Fruit fly (Drosophila melanogaster) whole organism, embryonic: ENCODE data around the gene CG33284.

Experiments
- Atf3 ChIP-seq: fragments of 200-800 bp; sonication (Bioruptor generic); optimal IDR thresholded peaks from 3 replicates; lab custom pipeline; 2016; ENCODE audit warnings: missing biosample characterization, missing genetic modification characterization
- CG10979 ChIP-seq: fragments of 200-800 bp; sonication (Bioruptor generic); optimal IDR thresholded peaks from 2 replicates; lab custom pipeline; 2018; ENCODE audit warnings: missing biosample characterization, mild to moderate bottlenecking, missing genetic modification characterization, moderate library complexity
- CG11247 ChIP-seq: fragments of 200-800 bp; sonication (Bioruptor generic); IDR thresholded peaks from 2 replicates; pipeline ENCODE4 v1.3.6; 2022; ENCODE audit warnings: missing biosample characterization, missing genetic modification characterization
- CG1233 ChIP-seq: fragments of 200-800 bp; sonication (Bioruptor generic); optimal IDR thresholded peaks from 4 replicates; lab custom pipeline; 2018; ENCODE audit warnings: missing biosample characterization, mild to moderate bottlenecking, missing genetic modification characterization
- CG13287 ChIP-seq: fragments of 200-800 bp; sonication (Bioruptor generic); IDR thresholded peaks from 2 replicates; pipeline ENCODE4 v1.3.6; 2022; ENCODE audit warnings: missing biosample characterization, missing genetic modification characterization; ENCODE audit not compliant: partially characterized antibody
- CG13775 ChIP-seq: fragments of 200-800 bp; sonication (Bioruptor generic); optimal IDR thresholded peaks from 3 replicates; lab custom pipeline; 2017; ENCODE audit warnings: missing biosample characterization, mild to moderate bottlenecking, missing genetic modification characterization
- CG14710 ChIP-seq: fragments of 200-800 bp; sonication (Bioruptor generic); optimal IDR thresholded peaks from 3 replicates; lab custom pipeline; 2019; ENCODE audit warnings: missing biosample characterization, mild to moderate bottlenecking, missing genetic modification characterization, moderate library complexity
- CG15073 ChIP-seq: fragments of 200-800 bp; sonication (Bioruptor generic); optimal IDR thresholded peaks from 2 replicates; lab custom pipeline; 2016; ENCODE audit warnings: missing biosample characterization, missing genetic modification characterization
- CG16813 ChIP-seq: fragments of 200-800 bp; sonication (Bioruptor generic); IDR thresholded peaks from 3 replicates; pipeline ENCODE4 v1.3.6; 2022; ENCODE audit warnings: missing biosample characterization, missing genetic modification characterization; ENCODE audit not compliant: partially characterized antibody
- CG16815 ChIP-seq: fragments of 200-800 bp; sonication (Bioruptor generic); optimal IDR thresholded peaks from 3 replicates; lab custom pipeline; 2017; ENCODE audit warnings: missing biosample characterization, mild to moderate bottlenecking, missing genetic modification characterization
- CG1792 ChIP-seq: fragments of 200-800 bp; sonication (Bioruptor generic); optimal IDR thresholded peaks from 2 replicates; lab custom pipeline; 2016; ENCODE audit warnings: missing biosample characterization, missing genetic modification characterization
- CG33213 ChIP-seq: fragments of 200-800 bp; sonication (Bioruptor generic); optimal IDR thresholded peaks from 3 replicates; lab custom pipeline; 2016; ENCODE audit warnings: missing biosample characterization, missing genetic modification characterization
- CG3847 ChIP-seq: fragments of 200-800 bp; sonication (Bioruptor generic); IDR thresholded peaks from 2 replicates; pipeline ENCODE4 v1.3.6; 2022; ENCODE audit warnings: missing biosample characterization, missing genetic modification characterization
- CG4854 ChIP-seq: fragments of 200-800 bp; sonication (Bioruptor generic); optimal IDR thresholded peaks from 2 replicates; lab custom pipeline; 2016; ENCODE audit warnings: missing biosample characterization, missing genetic modification characterization, inconsistent platforms
- CG6175 ChIP-seq: fragments of 200-800 bp; sonication (Bioruptor generic); IDR thresholded peaks from 3 replicates; pipeline ENCODE4 v1.3.6; 2022; ENCODE audit warnings: missing biosample characterization, missing genetic modification characterization
- CG7372 ChIP-seq: fragments of 200-800 bp; sonication (Bioruptor generic); IDR thresholded peaks from 2 replicates; pipeline ENCODE4 v1.3.6; 2022; ENCODE audit warnings: missing biosample characterization, missing genetic modification characterization
- CG7928 ChIP-seq: fragments of 200-800 bp; sonication (Bioruptor generic); optimal IDR thresholded peaks from 2 replicates; lab custom pipeline; 2017; ENCODE audit warnings: missing biosample characterization, mild to moderate bottlenecking, missing genetic modification characterization
- CG8388 ChIP-seq: fragments of 200-800 bp; sonication (Bioruptor generic); optimal IDR thresholded peaks from 2 replicates; lab custom pipeline; 2019; ENCODE audit warnings: missing biosample characterization, mild to moderate bottlenecking, missing genetic modification characterization, moderate library complexity
- CG9876 ChIP-seq: fragments of 200-800 bp; sonication (Bioruptor generic); optimal IDR thresholded peaks from 2 replicates; lab custom pipeline; 2016; ENCODE audit warnings: missing biosample characterization, missing genetic modification characterization
- Dad ChIP-seq: fragments of 200-800 bp; sonication (Bioruptor generic); optimal IDR thresholded peaks from 3 replicates; lab custom pipeline; 2016; ENCODE audit warnings: missing biosample characterization, missing genetic modification characterization
- Doc3 ChIP-seq: fragments of 200-800 bp; sonication (Bioruptor generic); IDR thresholded peaks from 3 replicates; pipeline ENCODE4 v1.3.6; 2022; ENCODE audit warnings: missing biosample characterization, missing genetic modification characterization; ENCODE audit not compliant: partially characterized antibody
- Drgx ChIP-seq: fragments of 200-800 bp; sonication (Bioruptor generic); IDR thresholded peaks from 2 replicates; pipeline ENCODE4 v1.3.6; 2022; ENCODE audit warnings: missing biosample characterization, missing genetic modification characterization
- E2f2 ChIP-seq: fragments of 200-800 bp; sonication (Bioruptor generic); IDR thresholded peaks from 2 replicates; pipeline ENCODE4 v1.3.6; 2022; ENCODE audit warnings: missing biosample characterization, missing genetic modification characterization
- HHEX ChIP-seq: fragments of 200-800 bp; sonication (Bioruptor generic); optimal IDR thresholded peaks from 3 replicates; lab custom pipeline; 2017; ENCODE audit warnings: missing biosample characterization, mild to moderate bottlenecking, missing genetic modification characterization, missing genetic modification reagents
- HLH3B ChIP-seq: fragments of 200-800 bp; sonication (Bioruptor generic); IDR thresholded peaks from 2 replicates; pipeline ENCODE4 v1.3.6; 2022; ENCODE audit warnings: missing biosample characterization, missing genetic modification characterization
- Hr3 ChIP-seq: fragments of 200-800 bp; sonication (Bioruptor generic); optimal IDR thresholded peaks from 3 replicates; lab custom pipeline; 2016; ENCODE audit warnings: missing biosample characterization, missing genetic modification characterization
- Poxn ChIP-seq: fragments of 200-800 bp; sonication (Bioruptor generic); IDR thresholded peaks from 2 replicates; pipeline ENCODE4 v1.3.6; 2022; ENCODE audit warnings: missing biosample characterization, missing genetic modification characterization
- Rx ChIP-seq: fragments of 200-800 bp; sonication (Bioruptor generic); IDR thresholded peaks from 2 replicates; pipeline ENCODE4 v1.3.6; 2022; ENCODE audit warnings: missing biosample characterization, missing genetic modification characterization
- Sox100B ChIP-seq: fragments of 200-800 bp; sonication (Bioruptor generic); optimal IDR thresholded peaks from 3 replicates; lab custom pipeline; 2018; ENCODE audit warnings: missing biosample characterization, mild to moderate bottlenecking, missing genetic modification characterization
- Taf1 ChIP-seq: fragments of 200-800 bp; sonication (Bioruptor generic); IDR thresholded peaks from 2 replicates; pipeline ENCODE4 v1.3.6; 2022; ENCODE audit warnings: missing biosample characterization, missing genetic modification characterization
- YL-1 ChIP-seq: fragments of 200-800 bp; sonication (Bioruptor generic); optimal IDR thresholded peaks from 3 replicates; lab custom pipeline; 2017; ENCODE audit warnings: missing biosample characterization, mild to moderate bottlenecking, missing genetic modification characterization
- al ChIP-seq: fragments of 200-800 bp; sonication (Bioruptor generic); IDR thresholded peaks from 2 replicates; pipeline ENCODE4 v1.3.6; 2022; ENCODE audit warnings: missing biosample characterization, missing genetic modification characterization
- chif ChIP-seq, 2 experiments: fragments of 200-800 bp; sonication (Bioruptor generic); optimal IDR thresholded peaks; 3 replicates each; lab custom pipeline; 2016; ENCODE audit warnings: missing biosample characterization in 2 of 2, missing genetic modification characterization in 2 of 2
- dimm ChIP-seq: fragments of 200-800 bp; sonication (Bioruptor generic); IDR thresholded peaks from 2 replicates; pipeline ENCODE4 v1.3.6; 2022; ENCODE audit warnings: missing biosample characterization, missing genetic modification characterization
- dmrt11E ChIP-seq: fragments of 200-800 bp; sonication (Bioruptor generic); optimal IDR thresholded peaks from 3 replicates; lab custom pipeline; 2018; ENCODE audit warnings: missing biosample characterization, mild to moderate bottlenecking, missing genetic modification characterization, moderate library complexity
- fd64A ChIP-seq: fragments of 200-800 bp; sonication (Bioruptor generic); optimal IDR thresholded peaks from 3 replicates; lab custom pipeline; 2018; ENCODE audit warnings: missing biosample characterization, mild to moderate bottlenecking, missing genetic modification characterization
- fru ChIP-seq: fragments of >200 bp; optimal IDR thresholded peaks from 2 replicates; lab custom pipeline; 2017
- her ChIP-seq: fragments of 200-800 bp; sonication (Bioruptor generic); optimal IDR thresholded peaks from 2 replicates; lab custom pipeline; 2016; ENCODE audit warnings: missing biosample characterization, missing genetic modification characterization
- kay ChIP-seq: fragments of 200-800 bp; sonication (Bioruptor generic); optimal IDR thresholded peaks from 2 replicates; lab custom pipeline; 2016; ENCODE audit warnings: missing biosample characterization, missing genetic modification characterization
- kni ChIP-seq: fragments of 200-800 bp; sonication (Bioruptor generic); optimal IDR thresholded peaks from 3 replicates; lab custom pipeline; 2017; ENCODE audit warnings: mild to moderate bottlenecking, missing biosample characterization, missing genetic modification reagents, missing genetic modification characterization
- luna ChIP-seq: fragments of 200-800 bp; sonication (Bioruptor generic); optimal IDR thresholded peaks from 2 replicates; lab custom pipeline; 2016; ENCODE audit warnings: missing biosample characterization, missing genetic modification characterization
- nmo ChIP-seq: fragments of 200-800 bp; sonication (Bioruptor generic); optimal IDR thresholded peaks from 2 replicates; lab custom pipeline; 2018; ENCODE audit warnings: missing biosample characterization, mild to moderate bottlenecking, missing genetic modification characterization, moderate library complexity
- nom ChIP-seq: fragments of 200-800 bp; sonication (Bioruptor generic); optimal IDR thresholded peaks from 2 replicates; lab custom pipeline; 2017; ENCODE audit warnings: missing biosample characterization, missing genetic modification characterization, mild to moderate bottlenecking, moderate library complexity, missing genetic modification reagents
- peb ChIP-seq: fragments of 200-800 bp; sonication (Bioruptor generic); IDR thresholded peaks from 2 replicates; pipeline ENCODE4 v1.3.6; 2022; ENCODE audit warnings: missing biosample characterization, missing genetic modification characterization
- pita ChIP-seq: fragments of 200-800 bp; sonication (Bioruptor generic); optimal IDR thresholded peaks from 2 replicates; lab custom pipeline; 2017; ENCODE audit warnings: missing biosample characterization, mild to moderate bottlenecking, missing genetic modification characterization
- rib ChIP-seq: fragments of 200-800 bp; sonication (Bioruptor generic); IDR thresholded peaks from 2 replicates; pipeline ENCODE4 v1.3.6; 2022; ENCODE audit warnings: missing biosample characterization, missing genetic modification characterization
- run ChIP-seq: fragments of 200-800 bp; sonication (Bioruptor generic); optimal IDR thresholded peaks from 3 replicates; lab custom pipeline; 2018; ENCODE audit warnings: missing biosample characterization, mild to moderate bottlenecking, missing genetic modification characterization
- sens-2 ChIP-seq: fragments of 200-800 bp; sonication (Bioruptor generic); IDR thresholded peaks from 2 replicates; pipeline ENCODE4 v1.3.6; 2022; ENCODE audit warnings: missing biosample characterization, missing genetic modification characterization
- slbo ChIP-seq: fragments of 200-800 bp; sonication (Bioruptor generic); IDR thresholded peaks from 2 replicates; pipeline ENCODE4 v1.3.6; 2022; ENCODE audit warnings: missing biosample characterization, missing genetic modification characterization
- tna ChIP-seq: fragments of 200-800 bp; sonication (Bioruptor generic); IDR thresholded peaks from 2 replicates; pipeline ENCODE4 v1.3.6; 2022; ENCODE audit warnings: missing biosample characterization, missing genetic modification characterization; ENCODE audit not compliant: partially characterized antibody
- ttk ChIP-seq: fragments of 200-800 bp; sonication (Bioruptor generic); IDR thresholded peaks from 2 replicates; pipeline ENCODE4 v2.1.2; 2022; ENCODE audit warnings: missing biosample characterization, missing genetic modification characterization
- wdn ChIP-seq: fragments of 200-800 bp; sonication (Bioruptor generic); IDR thresholded peaks from 2 replicates; pipeline ENCODE4 v1.3.6; 2022; ENCODE audit warnings: missing biosample characterization, missing genetic modification characterization

Gene CG33284

DNA sequence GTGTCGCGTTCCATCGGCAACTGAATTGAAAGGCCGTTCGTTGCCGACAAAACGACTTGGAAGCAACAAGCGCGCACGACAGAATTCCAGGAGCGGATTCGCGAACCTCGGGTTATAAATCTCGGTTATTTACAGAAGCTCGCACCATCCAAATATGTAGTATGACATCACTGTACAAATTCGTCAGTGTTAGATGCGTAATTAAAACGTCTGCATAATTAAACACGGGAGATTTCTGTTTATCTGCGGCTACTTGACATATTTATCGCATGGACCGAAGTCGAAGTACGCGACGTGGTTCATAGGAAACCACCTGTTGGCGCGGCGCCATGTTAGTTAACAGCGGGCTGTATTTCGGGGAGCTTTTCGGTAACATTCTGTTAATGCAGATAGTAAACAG, 48.4 kb downstream of the CG33284 start, which contains the start of gene Ac78C (continued):
- peak; percentile 83 for TF ChIP-seq CG7372
- TF ChIP-seq CG16813 (GFP tag; lab: Robert Waterston, UW), result peak; percentile 55; the same call in 2 of the 3 replicates
- TF ChIP-seq wdn (GFP tag; lab: Robert Waterston, UW), result peak; percentile 90
- TF ChIP-seq Doc3 (GFP tag; lab: Robert Waterston, UW), result no peak
- TF ChIP-seq Poxn, result peak; percentile 77
- peak; percentile 88 for TF ChIP-seq CG3847 (GFP tag; lab: Robert Waterston, UW)
- TF ChIP-seq CG16815 (GFP tag; lab: Kevin White, UChicago), result peak; percentile 58
- peak; percentile 93 for TF ChIP-seq slbo (GFP tag; lab: Robert Waterston, UW)
- peak; percentile 59 for TF ChIP-seq Hr3 (GFP tag; lab: Kevin White, UChicago)
- TF ChIP-seq tna, result peak; percentile 64
- peak; percentile 65 for TF ChIP-seq CG7928
- TF ChIP-seq dmrt11E (tag; lab: Kevin White, UChicago), result no peak
- no peak for TF ChIP-seq CG14710 (tag; lab: Kevin White, UChicago)
- TF ChIP-seq CG4854 (GFP tag; lab: Kevin White, UChicago), result peak; percentile 80
- TF ChIP-seq nmo (GFP tag; lab: Kevin White, UChicago), result peak; percentile 57
- peak; percentile 51 for TF ChIP-seq CG13775 (GFP tag; lab: Kevin White, UChicago)
- TF ChIP-seq CG6175 (GFP tag; lab: Robert Waterston, UW), result peak; percentile 82; the same call in 2 of the 3 replicates
- peak; percentile 74 for TF ChIP-seq fd64A (GFP tag; lab: Kevin White, UChicago)
- peak; percentile 72 for TF ChIP-seq run (tag; lab: Kevin White, UChicago)
- TF ChIP-seq E2f2 (GFP tag; lab: Robert Waterston, UW), result peak; percentile 16
- no peak for TF ChIP-seq CG10979 (tag; lab: Kevin White, UChicago)
- peak; percentile 54 for TF ChIP-seq peb (GFP tag; lab: Robert Waterston, UW)
- peak; percentile 62 for TF ChIP-seq CG8388 (GFP tag; lab: Kevin White, UChicago)
- peak; percentile 88 for TF ChIP-seq luna (GFP tag; lab: Kevin White, UChicago)
- TF ChIP-seq CG9876 (GFP tag; lab: Kevin White, UChicago), result peak; percentile 67
- TF ChIP-seq Atf3, result peak; percentile 71
- TF ChIP-seq CG33213 (GFP tag; lab: Kevin White, UChicago), result peak; percentile 82
- TF ChIP-seq al (GFP tag; lab: Robert Waterston, UW), result peak; percentile 81
- peak; percentile 67 for TF ChIP-seq CG1792
- TF ChIP-seq HLH3B (GFP tag; lab: Robert Waterston, UW), result peak; percentile 90
- peak; percentile 91 for TF ChIP-seq Dad (GFP tag; lab: Kevin White, UChicago)
- no peak for TF ChIP-seq fru (lab: Kevin White, UChicago)
- TF ChIP-seq dimm (GFP tag; lab: Robert Waterston, UW), result 0 out of 2 replicates have a peak, but pooled peaks have one; percentile 36
- TF ChIP-seq Rx (GFP tag; lab: Robert Waterston, UW), result peak; percentile 68
- TF ChIP-seq CG15073 (GFP tag; lab: Kevin White, UChicago), result no peak
- TF ChIP-seq her, result peak; percentile 93
- TF ChIP-seq Drgx (GFP tag; lab: Robert Waterston, UW), result peak; percentile 90
- TF ChIP-seq CG11247 (GFP tag; lab: Robert Waterston, UW), result peak; percentile 86
- peak; percentile 62 for TF ChIP-seq Sox100B (GFP tag; lab: Kevin White, UChicago)
- peak; percentile 63 for TF ChIP-seq kay
- no peak for TF ChIP-seq pita
- TF ChIP-seq Taf1 (GFP tag; lab: Robert Waterston, UW), result peak; percentile 84
- TF ChIP-seq ttk, result peak; percentile 75
- peak; percentile 45; the same call in 1 of the 2 replicates for TF ChIP-seq sens-2 (GFP tag; lab: Robert Waterston, UW)
- no peak for TF ChIP-seq nom (GFP tag; lab: Kevin White, UChicago)
- TF ChIP-seq kni (GFP tag; lab: Kevin White, UChicago), result no peak
- peak; percentile 65 to 77 for TF ChIP-seq chif (GFP tag; optimal IDR thresholded peaks at IDR 0.05; lab: Kevin White, UChicago)
- TF ChIP-seq CG13287 (GFP tag; lab: Robert Waterston, UW), result peak; percentile 58
- no peak for TF ChIP-seq YL-1 (GFP tag; lab: Kevin White, UChicago)
- peak; percentile 83 for TF ChIP-seq rib (GFP tag; lab: Robert Waterston, UW)
- peak; percentile 86 for TF ChIP-seq CG1233 (GFP tag; lab: Kevin White, UChicago)
- TF ChIP-seq HHEX (GFP tag; lab: Kevin White, UChicago), result peak; percentile 91
